Worm (Caenorhabditis elegans): Measurements from ENCODE around the gene scl-11.

DNA sequence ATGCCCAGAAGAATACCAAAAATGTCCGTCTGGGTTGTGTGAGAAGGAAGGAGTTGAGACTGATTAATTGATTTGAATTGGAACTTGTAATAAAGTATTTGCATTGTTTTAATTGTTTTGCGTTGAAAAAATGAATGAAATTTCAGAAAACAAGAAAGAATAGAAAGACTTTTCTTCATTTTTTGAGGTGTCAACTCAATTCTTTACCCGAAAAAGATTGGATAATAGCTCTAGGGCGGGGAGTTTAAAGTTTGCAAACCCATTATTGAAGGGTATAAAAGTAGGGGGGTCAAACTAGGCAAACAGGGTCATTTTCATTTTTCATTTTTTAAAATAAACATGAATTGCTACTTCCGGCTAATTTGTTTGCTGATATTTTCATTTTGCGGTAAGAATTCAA is 3.0 kb upstream of the scl-11 start, which contains the start of gene scl-10:
- TF ChIP-seq blmp-1 (tag; optimal IDR thresholded peaks at IDR 0.05) = no peak
- no peak for TF ChIP-seq ceh-82 (tag; optimal IDR thresholded peaks at IDR 0.05)
- TF ChIP-seq isw-1 (GFP tag; IDR thresholded peaks at IDR 0.05) = no peak
- TF ChIP-seq lin-13 (GFP tag; optimal IDR thresholded peaks at IDR 0.05) = no peak
- no peak for TF ChIP-seq dpl-1 (GFP tag; optimal IDR thresholded peaks at IDR 0.05)
- no peak for TF ChIP-seq lsy-2 (tag; optimal IDR thresholded peaks at IDR 0.05)
- no peak for TF ChIP-seq nhr-237 (tag; optimal IDR thresholded peaks at IDR 0.05)
